Fruit fly (Drosophila melanogaster) whole organism, wandering third instar larva: Measurements from ENCODE around the gene CG10019.

Experiments used
- Dfd ChIP-seq: fragments of >200 bp; optimal IDR thresholded peaks from 2 replicates; lab custom pipeline; 2017; ENCODE audit warnings: missing biosample characterization, missing genetic modification characterization
- Vsx2 ChIP-seq: fragments of 200-300, 225-300 bp; sonication (Bioruptor generic); optimal IDR thresholded peaks from 2 replicates; lab custom pipeline; 2018; ENCODE audit warnings: missing biosample characterization, missing genetic modification characterization; ENCODE audit not compliant: partially characterized antibody
- psq ChIP-seq: fragments of 200-800 bp; sonication (Bioruptor generic); optimal IDR thresholded peaks from 3 replicates; lab custom pipeline; 2017; ENCODE audit warnings: missing biosample characterization, mild to moderate bottlenecking, missing genetic modification characterization, moderate library complexity
- tai ChIP-seq: sonication (Bioruptor generic); optimal IDR thresholded peaks from 2 replicates; lab custom pipeline; 2016; ENCODE audit warnings: missing biosample characterization, missing genetic modification characterization

DNA sequence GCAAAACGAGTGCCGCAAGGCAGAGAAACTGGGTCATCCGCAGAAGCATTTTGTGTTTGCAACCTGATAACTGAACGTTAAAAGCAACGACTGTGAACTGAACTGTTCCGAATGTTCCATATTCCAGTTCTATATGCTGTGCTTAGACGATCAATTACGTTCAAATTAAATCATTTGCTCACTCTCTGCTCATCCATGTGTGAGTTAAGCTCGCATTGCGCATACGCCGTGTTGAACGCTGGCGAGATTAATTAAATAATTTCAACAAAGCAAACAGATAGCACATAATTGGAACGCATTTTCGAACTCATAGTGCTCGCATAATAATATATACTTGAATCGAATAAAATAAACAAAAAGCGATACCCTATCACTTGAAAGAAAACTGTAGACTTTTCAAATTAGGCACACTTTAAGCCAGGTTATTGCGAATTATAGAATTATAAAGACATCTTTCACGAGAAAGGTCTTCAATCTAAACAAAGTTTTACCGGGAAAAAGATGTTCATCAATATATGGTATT, 31.2 kb upstream of the CG10019 start, which contains the start of the genes CG10031 and CG42464:
- no peak for TF ChIP-seq psq (GFP tag; lab: Kevin White, UChicago)
- TF ChIP-seq Vsx2 (GFP tag; lab: Kevin White, UChicago): no peak
- no peak for TF ChIP-seq Dfd (GFP tag; lab: Kevin White, UChicago)
- TF ChIP-seq tai (GFP tag; lab: Kevin White, UChicago): no peak
